Fruit fly (Drosophila melanogaster) whole organism: ENCODE results near the gene CG31673.

ENCODE experiments used
- CG8478 ChIP-seq: fragments of >200 bp; optimal IDR thresholded peaks from 2 replicates; lab custom pipeline; 2018; ENCODE audit warnings: inconsistent platforms
- Dll ChIP-seq: fragments of >200 bp; optimal IDR thresholded peaks from 2 replicates; lab custom pipeline; 2017
- EcR ChIP-seq, 2 experiments: fragments of >200 bp; optimal IDR thresholded peaks; 2 replicates each; lab custom pipeline; 2017; ENCODE audit warnings: missing biosample characterization in 2 of 2, missing genetic modification characterization in 2 of 2, missing genetic modification reagents in 2 of 2
- pan ChIP-seq: fragments of >200 bp; optimal IDR thresholded peaks from 2 replicates; lab custom pipeline; 2017
- psq ChIP-seq: fragments of >200 bp; optimal IDR thresholded peaks from 2 replicates; lab custom pipeline; 2017
- usp ChIP-seq: fragments of >200 bp; optimal IDR thresholded peaks from 2 replicates; lab custom pipeline; 2017; ENCODE audit warnings: missing biosample characterization, missing genetic modification characterization, mixed read lengths

The CG31673 gene

DNA sequence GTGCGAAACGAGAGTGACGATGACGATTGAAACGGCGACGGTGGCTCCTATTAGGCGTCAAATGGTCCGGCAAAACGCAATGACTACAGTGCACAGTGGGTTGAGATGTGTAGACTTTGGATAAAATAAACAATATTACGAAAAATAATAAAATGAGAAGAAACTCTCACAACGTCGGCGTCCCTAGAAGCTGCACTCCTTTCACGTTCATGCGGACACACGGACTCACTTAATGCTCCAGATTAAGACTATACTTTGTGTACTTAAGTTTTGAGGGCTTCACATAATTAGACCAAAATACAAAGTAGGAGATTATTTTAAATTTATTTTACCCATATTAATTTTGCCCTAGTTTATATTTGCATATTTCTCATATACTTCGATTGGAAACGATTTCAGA is 10.6 kb downstream of the CG31673 start:
- TF ChIP-seq Dll (lab: Kevin White, UChicago), result no peak
- no peak for TF ChIP-seq pan (lab: Kevin White, UChicago)
- TF ChIP-seq CG8478 (lab: Kevin White, UChicago), result no peak
- no peak for TF ChIP-seq psq (lab: Kevin White, UChicago)
- no peak for TF ChIP-seq usp
- no peak for TF ChIP-seq EcR (GFP tag; optimal IDR thresholded peaks at IDR 0.05; lab: Kevin White, UChicago)

DNA sequence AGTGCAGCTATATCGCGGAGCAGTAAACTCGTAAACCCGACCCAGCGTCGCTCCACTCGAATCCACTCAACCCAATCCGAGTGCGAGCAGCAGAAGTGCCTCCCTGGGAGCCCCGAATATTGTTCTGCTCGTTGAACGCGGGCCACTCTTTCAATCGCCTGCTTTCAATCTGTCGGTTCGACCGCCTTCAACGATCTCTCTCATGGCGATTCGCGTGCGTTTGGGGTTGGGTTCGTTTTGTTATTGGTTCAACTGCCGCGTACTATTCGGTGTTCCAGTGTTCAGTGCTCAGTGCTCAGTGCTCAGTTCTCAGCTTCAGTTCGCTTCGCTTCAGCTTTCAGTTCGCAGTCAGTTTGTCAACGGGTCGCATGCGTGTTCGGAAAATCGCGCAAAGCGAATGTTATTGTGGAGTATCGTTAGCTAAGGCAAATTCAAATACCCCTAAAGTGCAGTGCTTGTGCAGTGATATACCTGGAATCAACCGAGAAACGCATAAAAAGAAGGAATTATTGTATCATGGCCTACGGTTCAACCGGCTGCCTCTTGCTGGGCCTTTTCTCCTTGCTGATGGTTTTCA is 11.1 kb downstream of the CG31673 start, which contains the start of gene CG31676:
Gene CG31676 (plus strand): TSS at position 289 of the 577 bp plus-strand sequence.
- TF ChIP-seq pan (lab: Kevin White, UChicago) (no peak), CG8478 (lab: Kevin White, UChicago) (no peak), usp (no peak), psq (lab: Kevin White, UChicago) (no peak), Dll (lab: Kevin White, UChicago) (no peak)

- TF ChIP-seq CG8478 (lab: Kevin White, UChicago), result no peak
- no peak for TF ChIP-seq Dll (lab: Kevin White, UChicago)
- TF ChIP-seq psq (lab: Kevin White, UChicago), result no peak
- TF ChIP-seq usp, result no peak
- no peak for TF ChIP-seq pan (lab: Kevin White, UChicago)
- no peak for TF ChIP-seq EcR (GFP tag; optimal IDR thresholded peaks at IDR 0.05; lab: Kevin White, UChicago)
Measured at dm6 chr2L:20844381-20844780, 15.0 kb downstream of the CG31673 start.

dm6 chr2L:20849000-20849399 is 19.6 kb downstream of the CG31673 start, which contains the start of gene CG14402:
TSS of gene CG14402 (plus strand) at chr2L:20849300.
- no peak for TF ChIP-seq Dll (lab: Kevin White, UChicago)
- no peak for TF ChIP-seq usp
- TF ChIP-seq EcR (GFP tag; optimal IDR thresholded peaks at IDR 0.05; lab: Kevin White, UChicago), result no peak
- no peak for TF ChIP-seq pan (lab: Kevin White, UChicago)
- no peak for TF ChIP-seq psq (lab: Kevin White, UChicago)
- no peak for TF ChIP-seq CG8478 (lab: Kevin White, UChicago)

dm6 chr2L:20851592-20851991 is 22.2 kb downstream of the CG31673 start:
- TF ChIP-seq pan (lab: Kevin White, UChicago) (no peak), CG8478 (lab: Kevin White, UChicago) (no peak), psq (lab: Kevin White, UChicago) (no peak), usp (no peak), EcR (GFP tag; optimal IDR thresholded peaks at IDR 0.05; lab: Kevin White, UChicago) (no peak), Dll (lab: Kevin White, UChicago) (no peak)

DNA sequence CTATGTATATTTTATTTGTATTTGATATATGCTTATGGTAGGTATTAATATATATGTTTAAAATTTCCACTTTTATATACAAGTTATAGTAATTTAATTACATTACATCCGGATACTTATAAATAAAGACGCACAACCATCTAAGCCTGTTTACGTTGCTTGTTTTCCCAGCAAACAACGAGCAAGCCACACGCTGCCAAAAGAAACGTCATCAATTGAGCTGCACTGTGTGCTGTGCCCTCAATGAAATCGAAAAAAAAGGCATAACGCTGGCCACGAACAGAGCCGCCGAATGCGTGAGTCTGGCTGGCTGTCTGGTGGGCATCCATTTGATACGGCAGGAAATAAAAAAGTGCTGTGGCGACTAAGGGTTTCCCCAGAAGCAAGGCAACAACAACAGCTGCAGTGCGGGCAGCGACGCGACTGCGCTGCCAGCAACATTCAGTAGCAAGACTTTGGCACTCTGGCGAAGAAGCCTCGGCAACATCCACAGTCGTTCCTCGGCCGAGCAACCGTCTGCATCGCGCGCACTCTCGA is 22.8 kb downstream of the CG31673 start, which contains the start of gene twit:
Gene twit (plus strand): TSS at position 487 of the 537 bp plus-strand sequence.
- no peak for TF ChIP-seq usp
- no peak for TF ChIP-seq psq (lab: Kevin White, UChicago)
- TF ChIP-seq Dll (lab: Kevin White, UChicago), result no peak
- no peak for TF ChIP-seq CG8478 (lab: Kevin White, UChicago)
- TF ChIP-seq EcR (GFP tag; optimal IDR thresholded peaks at IDR 0.05; lab: Kevin White, UChicago), result no peak

dm6 chr2L:20857791-20858190 is 28.4 kb downstream of the CG31673 start, which contains the start of gene CG14400:
TSS of gene CG14400 (minus strand) at chr2L:20857891.
- TF ChIP-seq usp, result no peak
- no peak for TF ChIP-seq EcR (GFP tag; optimal IDR thresholded peaks at IDR 0.05; lab: Kevin White, UChicago)
- TF ChIP-seq CG8478 (lab: Kevin White, UChicago), result no peak
- TF ChIP-seq psq (lab: Kevin White, UChicago), result no peak
- TF ChIP-seq Dll (lab: Kevin White, UChicago), result no peak
- no peak for TF ChIP-seq pan (lab: Kevin White, UChicago)

- no peak for TF ChIP-seq usp
- TF ChIP-seq CG8478 (lab: Kevin White, UChicago), result no peak
- no peak for TF ChIP-seq EcR (GFP tag; optimal IDR thresholded peaks at IDR 0.05; lab: Kevin White, UChicago)
- TF ChIP-seq Dll (lab: Kevin White, UChicago), result no peak
- no peak for TF ChIP-seq pan (lab: Kevin White, UChicago)
- no peak for TF ChIP-seq psq (lab: Kevin White, UChicago)
Measured at dm6 chr2L:20858371-20859340, 29.2 kb downstream of the CG31673 start, which contains the start of gene bero. TSS of gene bero (plus strand) at chr2L:20858695.

dm6 chr2L:20864764-20865265 is 35.4 kb downstream of the CG31673 start, which contains the start of gene CG9338:
TSS of gene CG9338 (plus strand) at chr2L:20865215.
- TF ChIP-seq CG8478 (lab: Kevin White, UChicago) (no peak), pan (lab: Kevin White, UChicago) (peak; percentile 98), usp (no peak), EcR (GFP tag; optimal IDR thresholded peaks at IDR 0.05; lab: Kevin White, UChicago) (no peak)

- no peak for TF ChIP-seq CG8478 (lab: Kevin White, UChicago)
- TF ChIP-seq pan (lab: Kevin White, UChicago), result no peak
- TF ChIP-seq usp, result no peak
- no peak for TF ChIP-seq EcR (GFP tag; optimal IDR thresholded peaks at IDR 0.05; lab: Kevin White, UChicago)
- no peak for TF ChIP-seq psq (lab: Kevin White, UChicago)
- TF ChIP-seq Dll (lab: Kevin White, UChicago), result no peak
Measured at dm6 chr2L:20867381-20867780, 38.0 kb downstream of the CG31673 start, which contains the start of gene CG31675. TSS of gene CG31675 (plus strand) at chr2L:20867755.

- TF ChIP-seq Dll (lab: Kevin White, UChicago) (no peak), psq (lab: Kevin White, UChicago) (no peak), CG8478 (lab: Kevin White, UChicago) (no peak), usp (no peak), pan (lab: Kevin White, UChicago) (no peak), EcR (GFP tag; optimal IDR thresholded peaks at IDR 0.05; lab: Kevin White, UChicago) (no peak)
Measured at dm6 chr2L:20868921-20869320, 39.5 kb downstream of the CG31673 start.
